Worm (Caenorhabditis elegans) whole organism, L4 larva: Measurements from ENCODE around the gene rnf-113.
A peak's percentile ranks its signal among the peaks of the same experiment; 100 is the strongest.

Experiments used
- D1046.2 ChIP-seq: fragments of 200-800 bp; sonication (Bioruptor generic); IDR thresholded peaks from 2 replicates; pipeline ENCODE4 v1.3.6; 2022; ENCODE audit warnings: missing genetic modification characterization, missing compliant biosample characterization
- F10B5.3 ChIP-seq: sonication (generic microtip); optimal IDR thresholded peaks from 2 replicates; lab custom pipeline; 2016; ENCODE audit warnings: mild to moderate bottlenecking, missing genetic modification characterization, missing compliant biosample characterization
- F26F4.8 ChIP-seq: fragments of 200-800 bp; sonication (Bioruptor generic); conservative IDR thresholded peaks from 2 replicates; pipeline ENCODE4 v1.3.6; 2022; ENCODE audit warnings: missing genetic modification characterization, missing compliant biosample characterization
- F37D6.2 ChIP-seq: sonication (generic microtip); optimal IDR thresholded peaks from 2 replicates; lab custom pipeline; 2016; ENCODE audit warnings: mild to moderate bottlenecking, missing genetic modification characterization, missing compliant biosample characterization
- F44E2.7 ChIP-seq: fragments of 200-800 bp; sonication (Bioruptor generic); IDR thresholded peaks from 2 replicates; pipeline ENCODE4 v2.1.2; 2022; ENCODE audit warnings: missing genetic modification characterization, missing compliant biosample characterization
- F49E8.2 ChIP-seq: sonication (generic microtip); optimal IDR thresholded peaks from 2 replicates; lab custom pipeline; 2016; ENCODE audit warnings: missing compliant biosample characterization, mild to moderate bottlenecking, missing genetic modification characterization, borderline replicate concordance
- Y105C5A.15 ChIP-seq: fragments of 200-800 bp; sonication (Bioruptor generic); IDR thresholded peaks from 2 replicates; pipeline ENCODE4 v1.3.6; 2022; ENCODE audit warnings: missing genetic modification characterization, missing compliant biosample characterization
- Y75B8A.6 ChIP-seq: fragments of 200-800 bp; sonication (Bioruptor generic); IDR thresholded peaks from 2 replicates; pipeline ENCODE4 v1.3.6; 2022; ENCODE audit warnings: missing genetic modification reagents, missing genetic modification characterization, missing compliant biosample characterization
- aha-1 ChIP-seq: fragments of 150-350 bp; peaks from one replicate; lab custom pipeline; 2014; ENCODE audit warnings: missing biosample characterization, missing genetic modification characterization
- attf-4 ChIP-seq: sonication (generic microtip); optimal IDR thresholded peaks from 3 replicates; lab custom pipeline; 2017; ENCODE audit warnings: missing biosample characterization, missing genetic modification characterization
- ceh-44 ChIP-seq: fragments of 200-800 bp; sonication (Bioruptor generic); IDR thresholded peaks from 2 replicates; pipeline ENCODE4 v1.3.6; 2022; ENCODE audit warnings: missing genetic modification reagents, missing genetic modification characterization, missing compliant biosample characterization
- ceh-62 ChIP-seq: sonication (generic microtip); optimal IDR thresholded peaks from 2 replicates; lab custom pipeline; 2017; ENCODE audit warnings: missing biosample characterization, missing genetic modification characterization
- ces-1 ChIP-seq: fragments of 150-350 bp; sonication (generic microtip); optimal IDR thresholded peaks from 4 replicates; lab custom pipeline; 2014; ENCODE audit warnings: missing biosample characterization, missing genetic modification reagents, missing genetic modification characterization
- cey-2 ChIP-seq: sonication (generic microtip); optimal IDR thresholded peaks from 3 replicates; lab custom pipeline; 2017; ENCODE audit warnings: missing genetic modification characterization, mild to moderate bottlenecking, missing compliant biosample characterization, antibody characterized with exemption, borderline replicate concordance; ENCODE audit not compliant: insufficient read depth
- ctbp-1 ChIP-seq: fragments of 200-800 bp; sonication (Bioruptor generic); IDR thresholded peaks from 2 replicates; pipeline ENCODE4 v1.3.6; 2022; ENCODE audit warnings: missing genetic modification reagents, missing genetic modification characterization, missing compliant biosample characterization
- daf-12 ChIP-seq: fragments of 150-350 bp; optimal IDR thresholded peaks from 2 replicates; lab custom pipeline; 2014; ENCODE audit warnings: missing biosample characterization, missing genetic modification reagents, missing genetic modification characterization
- daf-16 ChIP-seq, 3 experiments: sonication (generic microtip); optimal IDR thresholded peaks; 2 replicates each; lab custom pipeline; 2016 to 2017; ENCODE audit warnings: missing genetic modification characterization in 3 of 3, missing genetic modification reagents in 3 of 3, mild to moderate bottlenecking in 2 of 3, missing compliant biosample characterization in 2 of 3, missing biosample characterization in 1 of 3, moderate library complexity in 1 of 3
- daf-19 ChIP-seq: fragments of 200-800 bp; sonication (Bioruptor generic); conservative IDR thresholded peaks from 2 replicates; pipeline ENCODE4 v1.3.6; 2022; ENCODE audit warnings: missing genetic modification characterization, missing compliant biosample characterization
- dpl-1 ChIP-seq: fragments of 150-350 bp; optimal IDR thresholded peaks from 2 replicates; lab custom pipeline; 2014; ENCODE audit warnings: missing biosample characterization, missing genetic modification reagents, missing genetic modification characterization
- dve-1 ChIP-seq: sonication (generic microtip); optimal IDR thresholded peaks from 2 replicates; lab custom pipeline; 2017; ENCODE audit warnings: antibody characterized with exemption, mild to moderate bottlenecking, missing genetic modification characterization, missing compliant biosample characterization; ENCODE audit not compliant: insufficient read depth
- fkh-10 ChIP-seq: fragments of 150-350 bp; optimal IDR thresholded peaks from 2 replicates; lab custom pipeline; 2014; ENCODE audit warnings: missing biosample characterization, missing genetic modification reagents, missing genetic modification characterization
- fos-1 ChIP-seq: fragments of 150-350 bp; optimal IDR thresholded peaks from 2 replicates; lab custom pipeline; 2014; ENCODE audit warnings: missing biosample characterization, missing genetic modification characterization
- hlh-30 ChIP-seq: sonication (generic microtip); optimal IDR thresholded peaks from 2 replicates; lab custom pipeline; 2017; ENCODE audit warnings: antibody characterized with exemption, mild to moderate bottlenecking, missing genetic modification characterization, missing compliant biosample characterization; ENCODE audit not compliant: insufficient read depth
- hmg-1.1 ChIP-seq: fragments of 200-800 bp; sonication (Bioruptor generic); IDR thresholded peaks from 2 replicates; pipeline ENCODE4 v1.3.6; 2022; ENCODE audit warnings: missing genetic modification reagents, missing genetic modification characterization, missing compliant biosample characterization
- lin-1 ChIP-seq: fragments of 200-800 bp; sonication (Bioruptor generic); IDR thresholded peaks from 2 replicates; pipeline ENCODE4 v1.3.6; 2022; ENCODE audit warnings: missing genetic modification reagents, missing genetic modification characterization, missing compliant biosample characterization
- lin-38 ChIP-seq: fragments of 200-800 bp; sonication (Bioruptor generic); IDR thresholded peaks from 2 replicates; pipeline ENCODE4 v1.3.6; 2022; ENCODE audit warnings: missing genetic modification reagents, missing genetic modification characterization, missing compliant biosample characterization
- lin-39 ChIP-seq: fragments of 150-350 bp; optimal IDR thresholded peaks from 2 replicates; lab custom pipeline; 2014; ENCODE audit warnings: missing biosample characterization, missing genetic modification reagents, missing genetic modification characterization
- lir-3 ChIP-seq: sonication (generic microtip); optimal IDR thresholded peaks from 2 replicates; lab custom pipeline; 2016; ENCODE audit warnings: mild to moderate bottlenecking, missing genetic modification characterization, missing compliant biosample characterization
- lsy-2 ChIP-seq, 2 experiments: fragments of 150-350 bp in 1 of 2; sonication (generic microtip) in 1 of 2; optimal IDR thresholded peaks; 2 replicates each; lab custom pipeline; 2014 to 2017; ENCODE audit warnings: missing biosample characterization in 2 of 2, missing genetic modification characterization in 2 of 2
- madf-5 ChIP-seq, 2 experiments: fragments of 200-800 bp; sonication (Bioruptor generic); IDR thresholded peaks; 2 replicates each; pipeline ENCODE4 v1.3.6; 2022; ENCODE audit warnings: missing compliant biosample characterization in 2 of 2, missing genetic modification characterization in 2 of 2
- mdl-1 ChIP-seq, 2 experiments: fragments of 150-350 bp in 1 of 2; sonication (generic microtip) in 1 of 2; optimal IDR thresholded peaks; 2 replicates each; lab custom pipeline; 2014 to 2017; ENCODE audit warnings: missing biosample characterization in 2 of 2, missing genetic modification characterization in 2 of 2
- mep-1 ChIP-seq: fragments of 150-350 bp; sonication (generic microtip); optimal IDR thresholded peaks from 3 replicates; lab custom pipeline; 2014; ENCODE audit warnings: missing biosample characterization, missing genetic modification characterization
- mxl-3 ChIP-seq: fragments of 200-800 bp; sonication (Bioruptor generic); optimal IDR thresholded peaks from 2 replicates; lab custom pipeline; 2018; ENCODE audit warnings: mild to moderate bottlenecking, missing genetic modification characterization, missing compliant biosample characterization
- nhr-102 ChIP-seq: sonication (generic microtip); optimal IDR thresholded peaks from 2 replicates; lab custom pipeline; 2016; ENCODE audit warnings: mild to moderate bottlenecking, missing genetic modification characterization, moderate library complexity, missing compliant biosample characterization
- nhr-11 ChIP-seq: fragments of 150-350 bp; optimal IDR thresholded peaks from 2 replicates; lab custom pipeline; 2014; ENCODE audit warnings: missing biosample characterization, missing genetic modification characterization
- nhr-237 ChIP-seq: sonication (generic microtip); optimal IDR thresholded peaks from 2 replicates; lab custom pipeline; 2017; ENCODE audit warnings: missing biosample characterization, missing genetic modification characterization
- nhr-28 ChIP-seq: fragments of 150-350 bp; optimal IDR thresholded peaks from 2 replicates; lab custom pipeline; 2014; ENCODE audit warnings: missing biosample characterization, missing genetic modification characterization
- nhr-76 ChIP-seq: fragments of 150-350 bp; optimal IDR thresholded peaks from 2 replicates; lab custom pipeline; 2014; ENCODE audit warnings: missing biosample characterization, missing genetic modification characterization
- pha-4 ChIP-seq, 2 experiments: fragments of 150-350 bp in 1 of 2; fragments of 200-800 bp in 1 of 2; sonication (Bioruptor generic) in 1 of 2; IDR thresholded peaks in 1 of 2; optimal IDR thresholded peaks in 1 of 2; 2 replicates each; pipeline versions ENCODE4 v1.3.6 to Lab custom; 2014 to 2022; ENCODE audit warnings: missing genetic modification characterization in 2 of 2, missing genetic modification reagents in 2 of 2, missing biosample characterization in 1 of 2, missing compliant biosample characterization in 1 of 2
- php-3 ChIP-seq: fragments of 200-800 bp; sonication (Bioruptor generic); IDR thresholded peaks from 2 replicates; pipeline ENCODE4 v1.3.6; 2022; ENCODE audit warnings: missing genetic modification reagents, missing genetic modification characterization, missing compliant biosample characterization
- pqm-1 ChIP-seq: sonication (generic microtip); optimal IDR thresholded peaks from 2 replicates; lab custom pipeline; 2017; ENCODE audit warnings: missing biosample characterization, missing genetic modification characterization
- sdz-12 ChIP-seq: fragments of 200-800 bp; sonication (Bioruptor generic); optimal IDR thresholded peaks from 2 replicates; lab custom pipeline; 2018; ENCODE audit warnings: mild to moderate bottlenecking, missing genetic modification characterization, missing compliant biosample characterization
- snpc-1.2 ChIP-seq: fragments of 200-800 bp; sonication (Bioruptor generic); IDR thresholded peaks from 2 replicates; pipeline ENCODE4 v1.3.6; 2022; ENCODE audit warnings: missing genetic modification reagents, missing genetic modification characterization, missing compliant biosample characterization
- spr-1 ChIP-seq: sonication (generic microtip); optimal IDR thresholded peaks from 2 replicates; lab custom pipeline; 2016; ENCODE audit warnings: mild to moderate bottlenecking, missing genetic modification characterization, missing compliant biosample characterization
- tra-1 ChIP-seq: fragments of 200-800 bp; sonication (Bioruptor generic); IDR thresholded peaks from 2 replicates; pipeline ENCODE4 v1.3.6; 2022; ENCODE audit warnings: missing genetic modification reagents, missing genetic modification characterization, missing compliant biosample characterization
- unc-130 ChIP-seq: sonication (generic microtip); optimal IDR thresholded peaks from 2 replicates; lab custom pipeline; 2016; ENCODE audit warnings: missing genetic modification reagents, missing genetic modification characterization, missing compliant biosample characterization
- unc-62 ChIP-seq, 3 experiments: fragments of 150-350 bp in 1 of 3; sonication (generic microtip); optimal IDR thresholded peaks in 2 of 3; peaks in 1 of 3; 1 replicate in 1 of 3; 2 replicates in 2 of 3; lab custom pipeline; 2014 to 2017; ENCODE audit warnings: missing biosample characterization in 3 of 3, missing genetic modification characterization in 3 of 3, missing genetic modification reagents in 3 of 3, missing genotype in 1 of 3
- vab-7 ChIP-seq: fragments of 200-800 bp; sonication (Bioruptor generic); IDR thresholded peaks from 2 replicates; pipeline ENCODE4 v1.3.6; 2022; ENCODE audit warnings: missing genetic modification reagents, missing genetic modification characterization, missing compliant biosample characterization
- ztf-7 ChIP-seq: fragments of 150-350 bp; optimal IDR thresholded peaks from 2 replicates; lab custom pipeline; 2014; ENCODE audit warnings: missing biosample characterization, missing genetic modification characterization

Gene rnf-113

DNA sequence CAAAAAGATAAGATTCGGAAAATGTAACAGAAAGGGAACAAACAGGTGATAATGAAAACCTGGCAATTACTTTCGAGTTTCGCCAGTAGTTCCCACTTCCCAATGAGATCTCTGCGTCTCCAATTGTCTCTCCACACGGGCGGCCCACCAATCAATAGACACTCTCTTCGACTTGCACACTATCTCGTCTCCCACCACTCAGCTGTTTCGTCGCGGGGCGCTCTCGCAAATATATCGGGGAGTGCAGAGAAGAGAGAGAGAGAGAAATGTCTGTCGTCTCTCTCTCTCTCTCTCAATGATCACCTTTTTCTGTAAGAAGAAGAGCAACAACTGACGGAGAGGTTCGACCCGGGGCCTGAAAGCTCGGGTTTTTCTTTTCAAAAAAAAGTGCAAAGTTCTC is 37.3 kb downstream of the rnf-113 start (continued):
- TF ChIP-seq dve-1 (peak; percentile 90), nhr-76 (tag; lab: Kevin White, UChicago) (no peak), pqm-1 (tag; lab: Kevin White, UChicago) (peak; percentile 19), mxl-3 (GFP tag; lab: Kevin White, UChicago) (peak; percentile 87), nhr-28 (peak; percentile 85), Y75B8A.6 (GFP tag; lab: Robert Waterston, UW) (no peak), lsy-2 (tag; optimal IDR thresholded peaks at IDR 0.05; lab: Kevin White, UChicago) (peak; percentile 51 to 81), mdl-1 (tag; optimal IDR thresholded peaks at IDR 0.05; lab: Kevin White, UChicago) (peak; percentile 17 to 53), vab-7 (GFP tag; lab: Robert Waterston, UW) (0 out of 2 replicates have a peak, but pooled peaks have one; percentile 23), ctbp-1 (GFP tag; lab: Robert Waterston, UW) (peak; percentile 78), fkh-10 (peak; percentile 36), daf-12 (tag; lab: Kevin White, UChicago) (no peak), daf-19 (GFP tag; lab: Robert Waterston, UW) (no peak), unc-62 (GFP tag; optimal IDR thresholded peaks at IDR 0.05 in 1 of 2; lab: Kevin White, UChicago) (no peak), unc-62 (tag; optimal IDR thresholded peaks at IDR 0.05; lab: Kevin White, UChicago) (no peak), lin-1 (peak; percentile 93), F10B5.3 (tag; lab: Kevin White, UChicago) (no peak), sdz-12 (no peak), F26F4.8 (no peak), ceh-44 (GFP tag; lab: Robert Waterston, UW) (no peak), cey-2 (tag; lab: Kevin White, UChicago) (no peak), nhr-237 (tag; lab: Kevin White, UChicago) (no peak), nhr-11 (tag; lab: Kevin White, UChicago) (peak; percentile 76), hmg-1.1 (peak; percentile 93), snpc-1.2 (GFP tag; lab: Robert Waterston, UW) (peak; percentile 17; the same call in 1 of the 2 replicates), aha-1 (tag; lab: Kevin White, UChicago) (no peak), lin-39 (tag; lab: Kevin White, UChicago) (no peak), spr-1 (peak; percentile 32), lir-3 (tag; lab: Kevin White, UChicago) (no peak), lin-38 (GFP tag; lab: Robert Waterston, UW) (peak; percentile 68), F37D6.2 (peak; percentile 43), Y105C5A.15 (GFP tag; lab: Robert Waterston, UW) (0 out of 2 replicates have a peak, but pooled peaks have one; percentile 54), ceh-62 (tag; lab: Kevin White, UChicago) (no peak), tra-1 (GFP tag; lab: Robert Waterston, UW) (peak; percentile 52; the same call in 1 of the 2 replicates), ztf-7 (tag; lab: Kevin White, UChicago) (no peak), daf-16 (GFP tag; optimal IDR thresholded peaks at IDR 0.05; lab: Kevin White, UChicago) (peak in 1 of 2 experiments; percentile 93), daf-16 (tag; optimal IDR thresholded peaks at IDR 0.05; lab: Kevin White, UChicago) (peak; percentile 95), mep-1 (tag; lab: Kevin White, UChicago) (peak; percentile 81), php-3 (GFP tag; lab: Robert Waterston, UW) (peak; percentile 84), nhr-102 (tag; lab: Kevin White, UChicago) (peak; percentile 69), F49E8.2 (tag; lab: Kevin White, UChicago) (no peak), fos-1 (tag; lab: Kevin White, UChicago) (no peak), D1046.2 (GFP tag; lab: Robert Waterston, UW) (no peak), hlh-30 (tag; lab: Kevin White, UChicago) (peak; percentile 89), ces-1 (GFP tag; lab: Kevin White, UChicago) (no peak), pha-4 (GFP tag; IDR thresholded peaks at IDR 0.05; lab: Robert Waterston, UW) (peak; percentile 50; the same call in 1 of the 2 replicates), pha-4 (tag; optimal IDR thresholded peaks at IDR 0.05; lab: Kevin White, UChicago) (peak; percentile 38), dpl-1 (GFP tag; lab: Kevin White, UChicago) (peak; percentile 52), F44E2.7 (GFP tag; lab: Robert Waterston, UW) (no peak), unc-130 (GFP tag; lab: Kevin White, UChicago) (peak; percentile 27), madf-5 (GFP tag; IDR thresholded peaks at IDR 0.05; lab: Robert Waterston, UW) (no peak), attf-4 (tag; lab: Kevin White, UChicago) (no peak)
